Worm (Caenorhabditis elegans) whole organism, L2 larva: ENCODE measurements around the gene acdh-13.

Source experiments
- R02D3.7 ChIP-seq: fragments of 150-350 bp; optimal IDR thresholded peaks from 2 replicates; lab custom pipeline; 2014; ENCODE audit warnings: missing biosample characterization, missing genetic modification characterization
- aly-2 ChIP-seq: fragments of 150-350 bp; optimal IDR thresholded peaks from 2 replicates; lab custom pipeline; 2014; ENCODE audit warnings: missing biosample characterization, missing genetic modification characterization
- ceh-82 ChIP-seq: fragments of 150-350 bp; optimal IDR thresholded peaks from 2 replicates; lab custom pipeline; 2014; ENCODE audit warnings: missing biosample characterization, missing genetic modification characterization
- mab-5 ChIP-seq: fragments of 150-350 bp; optimal IDR thresholded peaks from 2 replicates; lab custom pipeline; 2014; ENCODE audit warnings: missing biosample characterization, missing genetic modification characterization
- nhr-11 ChIP-seq: fragments of 150-350 bp; optimal IDR thresholded peaks from 2 replicates; lab custom pipeline; 2014; ENCODE audit warnings: missing biosample characterization, missing genetic modification characterization
- nhr-12 ChIP-seq: fragments of 150-350 bp; optimal IDR thresholded peaks from 2 replicates; lab custom pipeline; 2014; ENCODE audit warnings: missing biosample characterization, missing genetic modification characterization
- nhr-6 ChIP-seq: fragments of 150-350 bp; optimal IDR thresholded peaks from 2 replicates; lab custom pipeline; 2014; ENCODE audit warnings: missing biosample characterization, missing genetic modification characterization

DNA sequence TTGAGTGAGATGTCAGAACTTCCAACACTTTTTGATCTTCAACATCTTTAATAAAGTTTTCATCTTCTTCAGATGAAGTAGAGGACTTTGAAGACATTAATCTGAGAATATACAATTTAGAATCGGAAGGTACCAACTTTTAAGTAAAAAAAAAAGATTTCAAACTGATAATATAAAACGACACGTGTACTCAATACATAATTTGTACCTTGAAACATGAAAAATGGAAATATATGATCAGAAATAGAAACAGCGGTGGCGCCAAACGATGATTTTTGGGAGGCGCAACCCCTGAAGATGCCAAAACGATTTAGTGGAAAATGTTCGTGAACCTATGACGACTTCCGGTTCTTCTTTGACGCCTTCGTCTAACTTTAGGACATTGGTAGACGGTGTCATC lies 26.1 kb downstream of the acdh-13 start, which contains the start of gene oat-1:
- TF ChIP-seq ceh-82 (tag; lab: Kevin White, UChicago): no peak
- TF ChIP-seq mab-5: no peak
- no peak for TF ChIP-seq nhr-12 (tag; lab: Kevin White, UChicago)
- no peak for TF ChIP-seq aly-2
- no peak for TF ChIP-seq R02D3.7
- TF ChIP-seq nhr-6 (tag; lab: Kevin White, UChicago): no peak
- TF ChIP-seq nhr-11: no peak
